Worm (Caenorhabditis elegans) whole organism, L3 larva: ENCODE measurements around the gene cct-6.

Experiments used
- R02D3.7 ChIP-seq: fragments of 150-350 bp; optimal IDR thresholded peaks from 2 replicates; lab custom pipeline; 2014; ENCODE audit warnings: missing biosample characterization, missing genetic modification characterization
- aly-2 ChIP-seq: fragments of 150-350 bp; optimal IDR thresholded peaks from 2 replicates; lab custom pipeline; 2014; ENCODE audit warnings: missing biosample characterization, missing genetic modification characterization
- ama-1 ChIP-seq: fragments of 150-350 bp; optimal IDR thresholded peaks from 2 replicates; lab custom pipeline; 2018
- ceh-16 ChIP-seq: sonication (generic microtip); optimal IDR thresholded peaks from 2 replicates; lab custom pipeline; 2017; ENCODE audit warnings: missing biosample characterization, missing genetic modification characterization
- ceh-28 ChIP-seq: fragments of 150-350 bp; optimal IDR thresholded peaks from 2 replicates; lab custom pipeline; 2014; ENCODE audit warnings: missing biosample characterization, missing genetic modification reagents, missing genetic modification characterization
- ceh-82 ChIP-seq: fragments of 150-350 bp; optimal IDR thresholded peaks from 2 replicates; lab custom pipeline; 2014; ENCODE audit warnings: missing biosample characterization, missing genetic modification characterization
- ceh-9 ChIP-seq: sonication (generic microtip); optimal IDR thresholded peaks from 2 replicates; lab custom pipeline; 2018; ENCODE audit warnings: missing biosample characterization, missing genetic modification characterization
- daf-12 ChIP-seq: fragments of 150-350 bp; optimal IDR thresholded peaks from 2 replicates; lab custom pipeline; 2014; ENCODE audit warnings: missing biosample characterization, missing genetic modification reagents, missing genetic modification characterization
- egl-27 ChIP-seq: sonication (generic microtip); optimal IDR thresholded peaks from 4 replicates; lab custom pipeline; 2017; ENCODE audit warnings: missing biosample characterization, missing genetic modification reagents, missing genetic modification characterization
- egl-5 ChIP-seq: fragments of 150-350 bp; optimal IDR thresholded peaks from 2 replicates; lab custom pipeline; 2017; ENCODE audit warnings: missing biosample characterization, missing genetic modification reagents, missing genetic modification characterization, inconsistent platforms
- elt-1 ChIP-seq: fragments of 150-350 bp; optimal IDR thresholded peaks from 2 replicates; lab custom pipeline; 2014; ENCODE audit warnings: missing biosample characterization, missing genetic modification characterization
- elt-2 ChIP-seq: sonication (generic microtip); optimal IDR thresholded peaks from 2 replicates; lab custom pipeline; 2016; ENCODE audit warnings: missing genetic modification reagents, mild to moderate bottlenecking, missing genetic modification characterization, missing compliant biosample characterization
- elt-3 ChIP-seq, 3 experiments: fragments of 150-350 bp in 1 of 3; sonication (generic microtip) in 2 of 3; optimal IDR thresholded peaks; 2 replicates in 2 of 3; 4 replicates in 1 of 3; lab custom pipeline; 2014 to 2017; ENCODE audit warnings: missing biosample characterization in 3 of 3, missing genetic modification characterization in 3 of 3
- eor-1 ChIP-seq, 2 experiments: fragments of 150-350 bp; optimal IDR thresholded peaks; 2 replicates each; lab custom pipeline; 2014 to 2018; ENCODE audit warnings: missing biosample characterization in 2 of 2, missing genetic modification characterization in 2 of 2
- fkh-2 ChIP-seq: fragments of 150-350 bp; optimal IDR thresholded peaks from 2 replicates; lab custom pipeline; 2014; ENCODE audit warnings: missing biosample characterization, missing genetic modification reagents, missing genetic modification characterization
- fos-1 ChIP-seq: fragments of 150-350 bp; optimal IDR thresholded peaks from 2 replicates; lab custom pipeline; 2014; ENCODE audit warnings: missing biosample characterization, missing genetic modification characterization
- hmg-11 ChIP-seq: sonication (generic microtip); optimal IDR thresholded peaks from 2 replicates; lab custom pipeline; 2016; ENCODE audit warnings: missing genetic modification characterization, missing compliant biosample characterization
- lin-15B ChIP-seq: fragments of 150-350 bp; optimal IDR thresholded peaks from 2 replicates; lab custom pipeline; 2014; ENCODE audit warnings: missing biosample characterization, missing genetic modification characterization
- lin-39 ChIP-seq: fragments of 150-350 bp; optimal IDR thresholded peaks from 2 replicates; lab custom pipeline; 2018; ENCODE audit warnings: missing biosample characterization, missing genetic modification reagents, missing genetic modification characterization
- lsy-12 ChIP-seq: sonication (generic microtip); optimal IDR thresholded peaks from 2 replicates; lab custom pipeline; 2016; ENCODE audit warnings: mild to moderate bottlenecking, missing genetic modification characterization, missing compliant biosample characterization
- mdl-1 ChIP-seq: fragments of 150-350 bp; optimal IDR thresholded peaks from 2 replicates; lab custom pipeline; 2014; ENCODE audit warnings: missing biosample characterization, missing genetic modification characterization
- nfya-1 ChIP-seq: sonication (generic microtip); optimal IDR thresholded peaks from 2 replicates; lab custom pipeline; 2017; ENCODE audit warnings: missing genetic modification characterization, mild to moderate bottlenecking, missing compliant biosample characterization, antibody characterized with exemption, moderate library complexity; ENCODE audit not compliant: insufficient read depth
- nhr-11 ChIP-seq: fragments of 150-350 bp; optimal IDR thresholded peaks from 2 replicates; lab custom pipeline; 2014; ENCODE audit warnings: missing biosample characterization, missing genetic modification characterization
- nhr-12 ChIP-seq: fragments of 150-350 bp; optimal IDR thresholded peaks from 2 replicates; lab custom pipeline; 2014; ENCODE audit warnings: missing biosample characterization, missing genetic modification characterization
- nhr-23 ChIP-seq: fragments of 150-350 bp; optimal IDR thresholded peaks from 2 replicates; lab custom pipeline; 2014; ENCODE audit warnings: missing biosample characterization, missing genetic modification reagents, missing genetic modification characterization
- nhr-237 ChIP-seq: fragments of 150-350 bp; optimal IDR thresholded peaks from 2 replicates; lab custom pipeline; 2014; ENCODE audit warnings: missing biosample characterization, missing genetic modification characterization
- nhr-25 ChIP-seq: sonication (generic microtip); optimal IDR thresholded peaks from 2 replicates; lab custom pipeline; 2017; ENCODE audit warnings: missing biosample characterization, missing genetic modification characterization
- nhr-28 ChIP-seq: fragments of 150-350 bp; optimal IDR thresholded peaks from 2 replicates; lab custom pipeline; 2014; ENCODE audit warnings: missing biosample characterization, missing genetic modification characterization
- nhr-43 ChIP-seq: sonication (generic microtip); optimal IDR thresholded peaks from 2 replicates; lab custom pipeline; 2016; ENCODE audit warnings: mild to moderate bottlenecking, missing genetic modification characterization, missing compliant biosample characterization; ENCODE audit not compliant: poor library complexity, severe bottlenecking
- nhr-67 ChIP-seq: fragments of 150-350 bp; optimal IDR thresholded peaks from 2 replicates; lab custom pipeline; 2014; ENCODE audit warnings: missing biosample characterization, missing genetic modification characterization
- nhr-76 ChIP-seq: fragments of 150-350 bp; sonication (generic microtip); optimal IDR thresholded peaks from 5 replicates; lab custom pipeline; 2014; ENCODE audit warnings: missing biosample characterization, missing genetic modification characterization
- pha-4 ChIP-seq: fragments of 150-350 bp; optimal IDR thresholded peaks from 2 replicates; lab custom pipeline; 2014; ENCODE audit warnings: missing biosample characterization, missing genetic modification reagents, missing genetic modification characterization
- pqm-1 ChIP-seq: fragments of 150-350 bp; optimal IDR thresholded peaks from 2 replicates; lab custom pipeline; 2017; ENCODE audit warnings: missing biosample characterization, missing genetic modification characterization, inconsistent platforms
- sea-2 ChIP-seq: fragments of 150-350 bp; sonication (generic microtip); optimal IDR thresholded peaks from 4 replicates; lab custom pipeline; 2014; ENCODE audit warnings: missing biosample characterization, missing genetic modification reagents, missing genetic modification characterization
- skn-1 ChIP-seq: fragments of 150-350 bp; optimal IDR thresholded peaks from 2 replicates; lab custom pipeline; 2014; ENCODE audit warnings: missing biosample characterization, missing genetic modification characterization
- snpc-4 ChIP-seq: fragments of 150-350 bp; optimal IDR thresholded peaks from 2 replicates; lab custom pipeline; 2014; ENCODE audit warnings: missing biosample characterization, missing genetic modification characterization
- tbx-2 ChIP-seq: sonication (generic microtip); optimal IDR thresholded peaks from 2 replicates; lab custom pipeline; 2016; ENCODE audit warnings: mild to moderate bottlenecking, missing genetic modification characterization, missing compliant biosample characterization
- unc-39 ChIP-seq: sonication (generic microtip); optimal IDR thresholded peaks from 4 replicates; lab custom pipeline; 2017; ENCODE audit warnings: missing biosample characterization, missing genetic modification characterization
- unc-62 ChIP-seq: fragments of 150-350 bp; sonication (generic microtip); optimal IDR thresholded peaks from 4 replicates; lab custom pipeline; 2014; ENCODE audit warnings: missing biosample characterization, missing genetic modification reagents, missing genetic modification characterization
- zag-1 ChIP-seq: fragments of 150-350 bp; optimal IDR thresholded peaks from 2 replicates; lab custom pipeline; 2014; ENCODE audit warnings: missing biosample characterization, missing genetic modification characterization
- ztf-4 ChIP-seq: fragments of 150-350 bp; optimal IDR thresholded peaks from 2 replicates; lab custom pipeline; 2014; ENCODE audit warnings: missing biosample characterization, missing genetic modification characterization

cct-6 gene

DNA sequence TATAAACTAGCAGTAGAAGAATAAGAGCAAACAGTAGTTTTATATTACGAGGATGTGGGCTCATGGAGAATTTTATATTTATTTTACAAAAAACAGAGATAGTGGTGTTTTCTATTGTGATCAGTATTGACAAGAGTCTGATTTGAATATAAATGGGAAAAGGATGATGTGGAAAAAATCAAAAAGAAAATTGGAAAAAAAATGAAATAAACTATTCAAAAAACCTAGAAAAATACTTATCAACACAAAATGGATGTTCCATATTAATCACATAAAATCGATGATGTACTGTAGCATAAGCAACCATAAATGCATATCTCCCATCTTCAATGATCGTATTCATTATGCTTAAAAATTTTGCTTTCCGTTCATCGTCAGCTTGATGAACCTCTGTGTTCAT, 31.4 kb upstream of the cct-6 start, which contains the start of gene C28H8.7:
Gene C28H8.7 (minus strand): TSS at position 101 of the 400 bp plus-strand sequence.
- TF ChIP-seq egl-27 (tag; lab: Kevin White, UChicago) (no peak), skn-1 (tag; lab: Kevin White, UChicago) (no peak), nhr-76 (no peak), ceh-9 (tag; lab: Kevin White, UChicago) (no peak), mdl-1 (tag; lab: Kevin White, UChicago) (no peak), ztf-4 (no peak), tbx-2 (tag; lab: Kevin White, UChicago) (no peak), ama-1 (lab: Kevin White, UChicago) (no peak), elt-2 (tag; lab: Kevin White, UChicago) (no peak), nhr-11 (no peak), nhr-28 (tag; lab: Kevin White, UChicago) (no peak), R02D3.7 (no peak), daf-12 (tag; lab: Kevin White, UChicago) (no peak), nhr-237 (tag; lab: Kevin White, UChicago) (no peak), pha-4 (tag; lab: Kevin White, UChicago) (no peak), lsy-12 (tag; lab: Kevin White, UChicago) (no peak), egl-5 (tag; lab: Kevin White, UChicago) (no peak), fkh-2 (tag; lab: Kevin White, UChicago) (no peak), nhr-67 (no peak), eor-1 (tag; optimal IDR thresholded peaks at IDR 0.05; lab: Kevin White, UChicago) (no peak)

DNA sequence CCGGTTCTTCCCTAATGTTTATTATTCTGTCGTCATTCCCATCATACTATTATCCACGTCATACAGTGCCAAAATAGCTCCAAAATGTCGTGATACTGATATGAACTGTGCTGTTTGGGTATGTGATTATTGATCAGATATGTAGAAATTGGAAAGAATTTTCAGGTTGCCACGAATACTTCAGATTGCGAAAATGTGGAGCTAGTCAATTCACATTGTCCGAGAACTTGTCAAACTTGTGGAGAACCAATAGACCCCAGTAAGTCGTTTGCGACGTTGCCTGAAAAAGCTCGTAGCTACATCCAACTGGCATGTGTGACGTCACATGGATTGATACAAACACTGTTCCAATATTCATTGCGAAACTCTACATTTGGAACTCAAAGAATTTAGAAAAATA, 29.0 kb upstream of the cct-6 start:
- TF ChIP-seq elt-3 (tag; optimal IDR thresholded peaks at IDR 0.05; lab: Kevin White, UChicago): no peak
- no peak for TF ChIP-seq unc-39
- no peak for TF ChIP-seq ceh-82 (tag; lab: Kevin White, UChicago)
- TF ChIP-seq ceh-16: no peak
- TF ChIP-seq nhr-237 (tag; lab: Kevin White, UChicago): no peak
- no peak for TF ChIP-seq nhr-23 (tag; lab: Kevin White, UChicago)
- no peak for TF ChIP-seq fos-1 (tag; lab: Kevin White, UChicago)
- TF ChIP-seq aly-2 (tag; lab: Kevin White, UChicago): no peak
- no peak for TF ChIP-seq nhr-43
- no peak for TF ChIP-seq ceh-28 (tag; lab: Kevin White, UChicago)
- TF ChIP-seq unc-62 (GFP tag; lab: Kevin White, UChicago): no peak
- no peak for TF ChIP-seq pha-4 (tag; lab: Kevin White, UChicago)
- TF ChIP-seq elt-1 (tag; lab: Kevin White, UChicago): no peak
- TF ChIP-seq snpc-4 (tag; lab: Kevin White, UChicago): no peak
- no peak for TF ChIP-seq pqm-1 (tag; lab: Kevin White, UChicago)
- TF ChIP-seq lin-15B (tag; lab: Kevin White, UChicago): no peak

DNA sequence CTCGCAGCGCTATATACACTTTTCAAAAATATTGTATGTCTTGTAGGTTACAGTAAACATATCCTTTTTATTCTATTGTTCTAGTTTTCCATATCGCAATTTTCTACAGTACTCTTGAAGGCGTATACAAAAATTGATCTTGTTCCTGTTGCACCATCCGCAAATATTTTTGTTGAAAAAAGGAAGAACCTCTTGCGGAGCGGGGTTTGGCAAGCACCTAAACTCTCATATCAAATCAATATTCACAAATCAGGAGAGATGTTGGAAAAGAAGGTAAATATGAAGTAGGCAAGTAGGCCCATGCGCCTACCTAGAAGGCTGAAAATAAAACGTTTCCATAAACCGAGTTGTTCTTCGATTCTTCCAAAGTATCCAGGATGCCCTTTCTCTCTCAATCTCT, 28.5 kb upstream of the cct-6 start, which contains the start of gene C28H8.5:
Gene C28H8.5 (plus strand): TSS at position 301 of the 400 bp plus-strand sequence.
- TF ChIP-seq fkh-2 (tag; lab: Kevin White, UChicago) (no peak), zag-1 (no peak), unc-39 (no peak), nhr-43 (no peak), nhr-76 (no peak), mdl-1 (tag; lab: Kevin White, UChicago) (no peak), lin-39 (tag; lab: Kevin White, UChicago) (no peak)

DNA sequence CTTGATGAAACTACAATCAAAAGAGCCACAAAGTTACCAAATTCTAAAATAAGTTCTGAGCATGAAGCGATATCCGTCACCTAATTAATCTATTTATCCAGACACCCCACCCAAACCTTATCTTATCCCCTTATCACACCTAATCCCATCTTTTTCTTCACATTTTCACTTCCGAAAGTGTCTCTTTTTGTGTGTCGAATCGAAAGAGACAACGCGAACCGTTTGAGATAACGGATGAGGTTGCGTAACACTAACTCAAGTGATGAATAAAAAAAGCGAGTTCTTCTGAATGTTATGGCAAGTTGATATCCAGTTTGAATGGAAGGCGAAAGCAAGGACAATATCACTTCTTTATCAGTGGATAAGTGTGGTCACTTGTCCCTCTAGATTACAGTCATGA, 28.0 kb upstream of the cct-6 start:
- TF ChIP-seq nhr-43 (peak; percentile 10), nfya-1 (no peak), elt-3 (tag; optimal IDR thresholded peaks at IDR 0.05; lab: Kevin White, UChicago) (peak in 1 of 3 experiments; percentile 82)
- TF ChIP-seq, all 47 proteins: peak for 2

DNA sequence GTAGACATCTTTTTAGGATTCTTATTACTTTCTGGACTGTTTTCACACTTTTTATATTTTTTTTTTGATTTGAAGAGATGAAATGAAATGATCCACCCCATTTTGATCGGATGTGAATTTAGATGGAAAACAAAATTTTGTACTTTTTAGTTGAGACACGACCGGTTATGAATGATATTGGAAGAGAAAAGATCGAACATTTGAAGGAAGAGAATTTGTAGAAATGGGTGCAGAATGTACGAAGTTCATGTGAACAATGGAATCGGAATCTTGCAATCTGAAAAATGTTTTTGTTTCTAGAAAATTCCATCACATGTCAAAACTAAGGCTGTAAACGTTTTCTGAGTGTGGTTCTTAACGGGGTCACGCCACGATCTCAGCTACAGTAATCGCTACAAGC, 27.3 kb upstream of the cct-6 start, which contains the start of gene F01F1.14:
Gene F01F1.14 (minus strand): TSS at position 101 of the 400 bp plus-strand sequence.
- TF ChIP-seq hmg-11 (tag; lab: Kevin White, UChicago): no peak
- TF ChIP-seq nhr-25 (tag; lab: Kevin White, UChicago): no peak
- no peak for TF ChIP-seq R02D3.7
- no peak for TF ChIP-seq daf-12 (tag; lab: Kevin White, UChicago)
- no peak for TF ChIP-seq egl-27 (tag; lab: Kevin White, UChicago)
- TF ChIP-seq snpc-4 (tag; lab: Kevin White, UChicago): no peak
- no peak for TF ChIP-seq nhr-67
- TF ChIP-seq ceh-28 (tag; lab: Kevin White, UChicago): no peak
- TF ChIP-seq ceh-82 (tag; lab: Kevin White, UChicago): no peak
- no peak for TF ChIP-seq nhr-12
- TF ChIP-seq sea-2 (GFP tag; lab: Kevin White, UChicago): no peak
